Worm (Caenorhabditis elegans) whole organism, L4 larva: ENCODE results near the gene zig-8.

Experiments used
- D1046.2 ChIP-seq: fragments of 200-800 bp; sonication (Bioruptor generic); IDR thresholded peaks from 2 replicates; pipeline ENCODE4 v1.3.6; 2022; ENCODE audit warnings: missing genetic modification characterization, missing compliant biosample characterization
- F26F4.8 ChIP-seq: fragments of 200-800 bp; sonication (Bioruptor generic); conservative IDR thresholded peaks from 2 replicates; pipeline ENCODE4 v1.3.6; 2022; ENCODE audit warnings: missing genetic modification characterization, missing compliant biosample characterization
- F37D6.2 ChIP-seq: sonication (generic microtip); optimal IDR thresholded peaks from 2 replicates; lab custom pipeline; 2016; ENCODE audit warnings: mild to moderate bottlenecking, missing genetic modification characterization, missing compliant biosample characterization
- F44E2.7 ChIP-seq: fragments of 200-800 bp; sonication (Bioruptor generic); IDR thresholded peaks from 2 replicates; pipeline ENCODE4 v2.1.2; 2022; ENCODE audit warnings: missing genetic modification characterization, missing compliant biosample characterization
- R02D3.7 ChIP-seq: fragments of 150-350 bp; sonication (generic microtip); optimal IDR thresholded peaks from 3 replicates; lab custom pipeline; 2014; ENCODE audit warnings: missing biosample characterization, missing genetic modification characterization
- T20F7.1 ChIP-seq: fragments of 200-800 bp; sonication (Bioruptor generic); optimal IDR thresholded peaks from 2 replicates; lab custom pipeline; 2018; ENCODE audit warnings: mild to moderate bottlenecking, missing genetic modification characterization, missing compliant biosample characterization
- Y75B8A.6 ChIP-seq: fragments of 200-800 bp; sonication (Bioruptor generic); IDR thresholded peaks from 2 replicates; pipeline ENCODE4 v1.3.6; 2022; ENCODE audit warnings: missing genetic modification reagents, missing genetic modification characterization, missing compliant biosample characterization
- ZK546.5 ChIP-seq, 2 experiments: sonication (generic microtip); optimal IDR thresholded peaks; 2 replicates each; lab custom pipeline; 2017; ENCODE audit warnings: missing biosample characterization in 2 of 2, missing genetic modification characterization in 2 of 2
- aha-1 ChIP-seq: fragments of 150-350 bp; peaks from one replicate; lab custom pipeline; 2014; ENCODE audit warnings: missing biosample characterization, missing genetic modification characterization
- ama-1 ChIP-seq: fragments of 150-350 bp; optimal IDR thresholded peaks from 2 replicates; lab custom pipeline; 2014; ENCODE audit warnings: inconsistent platforms, mixed read lengths
- attf-4 ChIP-seq: sonication (generic microtip); optimal IDR thresholded peaks from 3 replicates; lab custom pipeline; 2017; ENCODE audit warnings: missing biosample characterization, missing genetic modification characterization
- ceh-32 ChIP-seq: sonication (generic microtip); optimal IDR thresholded peaks from 2 replicates; lab custom pipeline; 2016; ENCODE audit warnings: mild to moderate bottlenecking, missing genetic modification characterization, missing compliant biosample characterization; ENCODE audit not compliant: poor library complexity
- cey-2 ChIP-seq: sonication (generic microtip); optimal IDR thresholded peaks from 3 replicates; lab custom pipeline; 2017; ENCODE audit warnings: missing genetic modification characterization, mild to moderate bottlenecking, missing compliant biosample characterization, antibody characterized with exemption, borderline replicate concordance; ENCODE audit not compliant: insufficient read depth
- daf-12 ChIP-seq: fragments of 150-350 bp; optimal IDR thresholded peaks from 2 replicates; lab custom pipeline; 2014; ENCODE audit warnings: missing biosample characterization, missing genetic modification reagents, missing genetic modification characterization
- daf-19 ChIP-seq: fragments of 200-800 bp; sonication (Bioruptor generic); conservative IDR thresholded peaks from 2 replicates; pipeline ENCODE4 v1.3.6; 2022; ENCODE audit warnings: missing genetic modification characterization, missing compliant biosample characterization
- daf-8 ChIP-seq: fragments of 200-800 bp; sonication (Bioruptor generic); IDR thresholded peaks from 2 replicates; pipeline ENCODE4 v1.3.6; 2022; ENCODE audit warnings: missing genetic modification characterization, missing compliant biosample characterization
- dmd-8 ChIP-seq: fragments of 200-800 bp; sonication (Bioruptor generic); IDR thresholded peaks from 2 replicates; pipeline ENCODE4 v1.3.6; 2022; ENCODE audit warnings: missing genetic modification characterization, missing compliant biosample characterization
- duxl-1 ChIP-seq: sonication (generic microtip); optimal IDR thresholded peaks from 2 replicates; lab custom pipeline; 2016; ENCODE audit warnings: mild to moderate bottlenecking, missing genetic modification characterization, moderate library complexity, missing compliant biosample characterization; ENCODE audit not compliant: poor library complexity
- egl-27 ChIP-seq: sonication (generic microtip); optimal IDR thresholded peaks from 3 replicates; lab custom pipeline; 2017; ENCODE audit warnings: missing biosample characterization, missing genetic modification reagents, missing genetic modification characterization
- egl-43 ChIP-seq: fragments of 200-800 bp; sonication (Bioruptor generic); IDR thresholded peaks from 2 replicates; pipeline ENCODE4 v1.3.6; 2022; ENCODE audit warnings: missing genetic modification reagents, missing genetic modification characterization, missing compliant biosample characterization
- fkh-10 ChIP-seq: fragments of 150-350 bp; optimal IDR thresholded peaks from 2 replicates; lab custom pipeline; 2014; ENCODE audit warnings: missing biosample characterization, missing genetic modification reagents, missing genetic modification characterization
- gei-8 ChIP-seq: fragments of 200-800 bp; sonication (Bioruptor generic); optimal IDR thresholded peaks from 2 replicates; lab custom pipeline; 2018; ENCODE audit warnings: mild to moderate bottlenecking, missing genetic modification characterization, missing compliant biosample characterization
- hif-1 ChIP-seq, 2 experiments: sonication (generic microtip); optimal IDR thresholded peaks; 2 replicates each; lab custom pipeline; 2016 to 2017; ENCODE audit warnings: missing compliant biosample characterization in 2 of 2, missing genetic modification characterization in 2 of 2, missing genetic modification reagents in 2 of 2, missing genotype in 2 of 2, mild to moderate bottlenecking in 1 of 2
- hmg-1.1 ChIP-seq: fragments of 200-800 bp; sonication (Bioruptor generic); IDR thresholded peaks from 2 replicates; pipeline ENCODE4 v1.3.6; 2022; ENCODE audit warnings: missing genetic modification reagents, missing genetic modification characterization, missing compliant biosample characterization
- jun-1 ChIP-seq: fragments of 150-350 bp; optimal IDR thresholded peaks from 2 replicates; lab custom pipeline; 2014; ENCODE audit warnings: missing biosample characterization, missing genetic modification reagents, missing genetic modification characterization
- lin-29 ChIP-seq: fragments of 200-800 bp; sonication (Bioruptor generic); IDR thresholded peaks from 2 replicates; pipeline ENCODE4 v1.3.6; 2022; ENCODE audit warnings: missing genetic modification reagents, missing genetic modification characterization, missing compliant biosample characterization
- lin-38 ChIP-seq: fragments of 200-800 bp; sonication (Bioruptor generic); IDR thresholded peaks from 2 replicates; pipeline ENCODE4 v1.3.6; 2022; ENCODE audit warnings: missing genetic modification reagents, missing genetic modification characterization, missing compliant biosample characterization
- lsy-2 ChIP-seq, 2 experiments: fragments of 150-350 bp in 1 of 2; sonication (generic microtip) in 1 of 2; optimal IDR thresholded peaks; 2 replicates each; lab custom pipeline; 2014 to 2017; ENCODE audit warnings: missing biosample characterization in 2 of 2, missing genetic modification characterization in 2 of 2
- madf-9 ChIP-seq: fragments of 200-800 bp; sonication (Bioruptor generic); conservative IDR thresholded peaks from 2 replicates; pipeline ENCODE4 v1.3.6; 2022; ENCODE audit warnings: missing genetic modification reagents, missing genetic modification characterization, missing compliant biosample characterization
- mdl-1 ChIP-seq, 2 experiments: fragments of 150-350 bp in 1 of 2; sonication (generic microtip) in 1 of 2; optimal IDR thresholded peaks; 2 replicates each; lab custom pipeline; 2014 to 2017; ENCODE audit warnings: missing biosample characterization in 2 of 2, missing genetic modification characterization in 2 of 2
- mes-2 ChIP-seq: sonication (generic microtip); optimal IDR thresholded peaks from 2 replicates; lab custom pipeline; 2016; ENCODE audit warnings: missing genotype, mild to moderate bottlenecking, missing genetic modification characterization, missing compliant biosample characterization; ENCODE audit not compliant: poor library complexity, severe bottlenecking
- mxl-3 ChIP-seq: fragments of 200-800 bp; sonication (Bioruptor generic); optimal IDR thresholded peaks from 2 replicates; lab custom pipeline; 2018; ENCODE audit warnings: mild to moderate bottlenecking, missing genetic modification characterization, missing compliant biosample characterization
- nhr-10 ChIP-seq: fragments of 150-350 bp; optimal IDR thresholded peaks from 2 replicates; lab custom pipeline; 2014; ENCODE audit warnings: missing biosample characterization, missing genetic modification characterization
- nhr-11 ChIP-seq: fragments of 150-350 bp; optimal IDR thresholded peaks from 2 replicates; lab custom pipeline; 2014; ENCODE audit warnings: missing biosample characterization, missing genetic modification characterization
- nhr-237 ChIP-seq: sonication (generic microtip); optimal IDR thresholded peaks from 2 replicates; lab custom pipeline; 2017; ENCODE audit warnings: missing biosample characterization, missing genetic modification characterization
- nhr-28 ChIP-seq: fragments of 150-350 bp; optimal IDR thresholded peaks from 2 replicates; lab custom pipeline; 2014; ENCODE audit warnings: missing biosample characterization, missing genetic modification characterization
- nhr-48 ChIP-seq: sonication (generic microtip); optimal IDR thresholded peaks from 2 replicates; lab custom pipeline; 2016; ENCODE audit warnings: mild to moderate bottlenecking, missing genetic modification characterization, missing compliant biosample characterization
- nhr-6 ChIP-seq: fragments of 150-350 bp; optimal IDR thresholded peaks from 2 replicates; lab custom pipeline; 2014; ENCODE audit warnings: missing biosample characterization, missing genetic modification characterization
- nhr-76 ChIP-seq: fragments of 150-350 bp; optimal IDR thresholded peaks from 2 replicates; lab custom pipeline; 2014; ENCODE audit warnings: missing biosample characterization, missing genetic modification characterization
- nhr-77 ChIP-seq: fragments of 150-350 bp; optimal IDR thresholded peaks from 2 replicates; lab custom pipeline; 2014; ENCODE audit warnings: missing biosample characterization, missing genetic modification characterization
- saeg-2 ChIP-seq: fragments of 200-800 bp; sonication (Bioruptor generic); IDR thresholded peaks from 2 replicates; pipeline ENCODE4 v1.3.6; 2022; ENCODE audit warnings: missing genetic modification reagents, missing genetic modification characterization, missing compliant biosample characterization
- snpc-4 ChIP-seq: fragments of 150-350 bp; optimal IDR thresholded peaks from 2 replicates; lab custom pipeline; 2014; ENCODE audit warnings: missing biosample characterization, missing genetic modification characterization
- tag-97 ChIP-seq: fragments of 200-800 bp; sonication (Bioruptor generic); IDR thresholded peaks from 2 replicates; pipeline ENCODE4 v1.3.6; 2022; ENCODE audit warnings: missing genetic modification characterization, missing compliant biosample characterization
- tra-1 ChIP-seq: fragments of 200-800 bp; sonication (Bioruptor generic); IDR thresholded peaks from 2 replicates; pipeline ENCODE4 v1.3.6; 2022; ENCODE audit warnings: missing genetic modification reagents, missing genetic modification characterization, missing compliant biosample characterization
- unc-130 ChIP-seq: sonication (generic microtip); optimal IDR thresholded peaks from 2 replicates; lab custom pipeline; 2016; ENCODE audit warnings: missing genetic modification reagents, missing genetic modification characterization, missing compliant biosample characterization
- unc-39 ChIP-seq: sonication (generic microtip); optimal IDR thresholded peaks from 2 replicates; lab custom pipeline; 2017; ENCODE audit warnings: missing biosample characterization, missing genetic modification characterization
- vab-7 ChIP-seq: fragments of 200-800 bp; sonication (Bioruptor generic); IDR thresholded peaks from 2 replicates; pipeline ENCODE4 v1.3.6; 2022; ENCODE audit warnings: missing genetic modification reagents, missing genetic modification characterization, missing compliant biosample characterization
- zfp-3 ChIP-seq: fragments of 200-800 bp; sonication (Bioruptor generic); conservative IDR thresholded peaks from 2 replicates; pipeline ENCODE4 v1.3.6; 2022; ENCODE audit warnings: missing genetic modification reagents, missing genetic modification characterization, missing compliant biosample characterization
- zip-11 ChIP-seq: fragments of 200-800 bp; sonication (Bioruptor generic); IDR thresholded peaks from 2 replicates; pipeline ENCODE4 v1.3.6; 2022; ENCODE audit warnings: missing genetic modification characterization, missing compliant biosample characterization
- zip-2 ChIP-seq: fragments of 150-350 bp; optimal IDR thresholded peaks from 2 replicates; lab custom pipeline; 2014; ENCODE audit warnings: missing biosample characterization, missing genetic modification characterization
- ztf-11 ChIP-seq: fragments of 150-350 bp; optimal IDR thresholded peaks from 2 replicates; lab custom pipeline; 2014; ENCODE audit warnings: missing biosample characterization, missing genetic modification characterization
- ztf-7 ChIP-seq: fragments of 150-350 bp; optimal IDR thresholded peaks from 2 replicates; lab custom pipeline; 2014; ENCODE audit warnings: missing biosample characterization, missing genetic modification characterization

zig-8 gene

DNA sequence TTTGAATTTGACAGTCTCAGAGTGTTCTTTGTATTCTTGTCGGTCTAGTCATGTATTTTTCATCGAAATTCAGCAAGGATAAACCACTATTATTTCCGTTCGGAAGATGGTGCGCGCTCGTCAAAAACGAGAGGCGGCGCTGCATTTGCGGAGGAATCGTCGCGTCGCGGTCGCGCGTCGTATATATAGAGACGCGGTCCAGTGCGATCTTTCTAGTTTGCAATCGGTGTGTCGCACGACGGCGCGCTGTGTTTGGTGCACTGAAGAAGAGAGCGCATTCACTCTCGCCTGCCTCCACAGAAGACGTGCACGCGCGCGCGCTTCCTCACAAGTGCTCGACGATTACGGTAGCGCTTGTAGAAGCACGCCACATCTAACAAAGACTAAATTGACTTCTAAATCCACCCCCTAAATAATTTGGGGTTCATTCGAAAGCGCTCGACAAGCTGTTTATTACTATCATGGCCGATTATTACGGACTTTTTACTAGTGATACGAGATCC lies 49.0 kb upstream of the zig-8 start, which contains the start of gene Y39E4B.6 (continued):
- 0 out of 2 replicates have a peak, but pooled peaks have one; percentile 50 for TF ChIP-seq dmd-8
- no peak for TF ChIP-seq Y75B8A.6
- TF ChIP-seq lsy-2 (tag; optimal IDR thresholded peaks at IDR 0.05; lab: Kevin White, UChicago), result peak; percentile 88 to 91
- TF ChIP-seq nhr-11 (tag; lab: Kevin White, UChicago), result peak; percentile 96
- peak; percentile 89 to 94 for TF ChIP-seq mdl-1 (tag; optimal IDR thresholded peaks at IDR 0.05; lab: Kevin White, UChicago)
- peak; percentile 35 to 97 for TF ChIP-seq hif-1 (tag; optimal IDR thresholded peaks at IDR 0.05; lab: Kevin White, UChicago)
- peak; percentile 26 for TF ChIP-seq nhr-76 (tag; lab: Kevin White, UChicago)
- peak; percentile 98 for TF ChIP-seq hmg-1.1 (GFP tag; lab: Robert Waterston, UW)
- peak; percentile 28 for TF ChIP-seq unc-130
- peak; percentile 73 for TF ChIP-seq lin-29 (GFP tag; lab: Robert Waterston, UW)
- TF ChIP-seq saeg-2 (GFP tag; lab: Robert Waterston, UW), result peak; percentile 79; the same call in 1 of the 2 replicates
- TF ChIP-seq F26F4.8 (GFP tag; lab: Robert Waterston, UW), result no peak
- peak; percentile 11 for TF ChIP-seq duxl-1
- peak; percentile 96 for TF ChIP-seq madf-9 (GFP tag; lab: Robert Waterston, UW)
- TF ChIP-seq egl-43 (GFP tag; lab: Robert Waterston, UW), result peak; percentile 90
- no peak for TF ChIP-seq daf-19 (GFP tag; lab: Robert Waterston, UW)
- peak; percentile 57 for TF ChIP-seq nhr-237
- TF ChIP-seq jun-1 (tag; lab: Kevin White, UChicago), result peak; percentile 88
- peak; percentile 76 for TF ChIP-seq gei-8 (GFP tag; lab: Kevin White, UChicago)
- peak; percentile 94 for TF ChIP-seq vab-7 (GFP tag; lab: Robert Waterston, UW)
- peak; percentile 99 for TF ChIP-seq aha-1 (tag; lab: Kevin White, UChicago)
- TF ChIP-seq daf-8, result 0 out of 2 replicates have a peak, but pooled peaks have one; percentile 53
- peak; percentile 90 for TF ChIP-seq T20F7.1
- TF ChIP-seq egl-27, result no peak
- peak; percentile 98 for TF ChIP-seq nhr-77 (tag; lab: Kevin White, UChicago)
- TF ChIP-seq cey-2, result no peak
- TF ChIP-seq lin-38, result peak; percentile 81
- TF ChIP-seq zip-11 (GFP tag; lab: Robert Waterston, UW), result 0 out of 2 replicates have a peak, but pooled peaks have one; percentile 7
- no peak for TF ChIP-seq attf-4 (tag; lab: Kevin White, UChicago)
- TF ChIP-seq nhr-6 (tag; lab: Kevin White, UChicago), result peak; percentile 79
- no peak for TF ChIP-seq zip-2 (tag; lab: Kevin White, UChicago)
- TF ChIP-seq mxl-3 (GFP tag; lab: Kevin White, UChicago), result peak; percentile 97
- TF ChIP-seq ama-1 (lab: Kevin White, UChicago), result peak; percentile 98
- TF ChIP-seq R02D3.7 (tag; lab: Kevin White, UChicago), result no peak
- peak; percentile 98 for TF ChIP-seq nhr-28
- TF ChIP-seq nhr-48, result peak; percentile 86
- TF ChIP-seq nhr-10, result peak; percentile 81
- TF ChIP-seq ceh-32, result no peak
- peak; percentile 87 for TF ChIP-seq zfp-3 (GFP tag; lab: Robert Waterston, UW)
- TF ChIP-seq snpc-4, result peak; percentile 64
- TF ChIP-seq fkh-10 (GFP tag; lab: Kevin White, UChicago), result peak; percentile 94
- no peak for TF ChIP-seq tag-97 (GFP tag; lab: Robert Waterston, UW)
- TF ChIP-seq daf-12 (tag; lab: Kevin White, UChicago), result no peak
- no peak for TF ChIP-seq ztf-11
- peak in 1 of 2 experiments; percentile 61 for TF ChIP-seq ZK546.5 (tag; optimal IDR thresholded peaks at IDR 0.05; lab: Kevin White, UChicago)
- TF ChIP-seq F37D6.2 (tag; lab: Kevin White, UChicago), result peak; percentile 95
- no peak for TF ChIP-seq unc-39
- no peak for TF ChIP-seq ztf-7 (tag; lab: Kevin White, UChicago)
- no peak for TF ChIP-seq F44E2.7 (GFP tag; lab: Robert Waterston, UW)
- peak; percentile 95 for TF ChIP-seq tra-1 (GFP tag; lab: Robert Waterston, UW)
- TF ChIP-seq mes-2, result peak; percentile 90
- peak; percentile 76; the same call in 1 of the 2 replicates for TF ChIP-seq D1046.2
